Fruit fly (Drosophila melanogaster): ENCODE measurements around the gene scny.

Gene scny

DNA sequence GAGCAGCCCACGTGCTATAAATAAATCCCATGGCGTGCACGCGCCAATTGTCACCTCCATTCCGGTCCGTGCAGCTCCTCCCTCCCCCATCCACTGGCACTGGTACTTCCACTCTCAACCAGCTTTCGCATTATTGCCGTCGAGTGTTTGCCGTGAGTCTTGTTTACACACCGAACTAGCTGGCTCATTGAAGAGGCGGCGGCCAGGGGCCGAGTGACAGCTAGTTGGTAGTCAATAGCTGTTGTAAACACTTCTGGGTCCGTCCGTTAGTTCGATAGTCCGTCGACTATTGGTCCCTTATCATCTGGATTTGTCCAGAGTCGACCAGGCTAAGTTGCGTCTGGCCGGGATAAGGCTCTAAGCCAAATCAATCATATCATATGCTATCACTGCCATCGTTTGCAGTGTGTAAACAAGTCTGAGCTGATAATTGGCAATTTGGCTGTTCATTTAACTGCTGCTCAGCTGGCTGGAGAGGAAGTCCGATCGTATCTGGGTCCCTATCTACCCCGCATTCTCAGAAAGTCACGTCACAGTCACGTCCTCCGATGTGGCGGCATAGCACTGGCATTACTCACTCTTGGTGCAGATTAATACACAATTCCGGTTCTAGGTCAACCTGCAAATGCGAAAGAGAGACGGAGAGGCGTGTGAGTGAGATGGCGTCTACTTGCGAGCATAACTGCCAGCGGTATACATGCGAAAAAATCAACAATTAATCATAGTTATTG lies 38.7 kb downstream of the scny start (continued):
- no peak for TF ChIP-seq svp (GFP tag)
- TF ChIP-seq CG10669 (GFP tag; optimal IDR thresholded peaks at IDR 0.05), result no peak
- no peak for TF ChIP-seq CG6854 (GFP tag; optimal IDR thresholded peaks at IDR 0.05)
- no peak for TF ChIP-seq CG10631 (GFP tag; optimal IDR thresholded peaks at IDR 0.05)
- TF ChIP-seq lz (GFP tag; optimal IDR thresholded peaks at IDR 0.05), result no peak
- TF ChIP-seq Eip78C (GFP tag), result peak; percentile 2
- TF ChIP-seq CG6163 (GFP tag; IDR thresholded peaks at IDR 0.05), result 0 out of 3 replicates have a peak, but pooled peaks have one; percentile 46
- TF ChIP-seq Hr39 (GFP tag; optimal IDR thresholded peaks at IDR 0.05), result no peak
- no peak for TF ChIP-seq Blimp-1 (GFP tag; optimal IDR thresholded peaks at IDR 0.05)
- no peak for TF ChIP-seq CG8319 (GFP tag; optimal IDR thresholded peaks at IDR 0.05)
- TF ChIP-seq CG6792 (GFP tag; optimal IDR thresholded peaks at IDR 0.05), result no peak
- no peak for TF ChIP-seq CG11902 (GFP tag; optimal IDR thresholded peaks at IDR 0.05)
- TF ChIP-seq vri (GFP tag; optimal IDR thresholded peaks at IDR 0.05), result no peak
- no peak for TF ChIP-seq pdm3 (GFP tag; optimal IDR thresholded peaks at IDR 0.05)
- no peak for TF ChIP-seq CG8632 (GFP tag; optimal IDR thresholded peaks at IDR 0.05)
- no peak for TF ChIP-seq Hr4 (GFP tag; optimal IDR thresholded peaks at IDR 0.05)
- no peak for TF ChIP-seq salr (GFP tag; optimal IDR thresholded peaks at IDR 0.05)
- no peak for TF ChIP-seq OdsH (GFP tag; optimal IDR thresholded peaks at IDR 0.05)
- no peak for TF ChIP-seq Ets96B (tag; optimal IDR thresholded peaks at IDR 0.05)
- no peak for TF ChIP-seq topi (GFP tag; optimal IDR thresholded peaks at IDR 0.05)
- TF ChIP-seq Sox14 (GFP tag; optimal IDR thresholded peaks at IDR 0.05), result no peak
- TF ChIP-seq net (GFP tag; optimal IDR thresholded peaks at IDR 0.05), result peak; percentile 34
- TF ChIP-seq Hr38 (GFP tag; optimal IDR thresholded peaks at IDR 0.05), result peak; percentile 54
- TF ChIP-seq CG32006 (GFP tag; optimal IDR thresholded peaks at IDR 0.05), result peak; percentile 2
- TF ChIP-seq Met (GFP tag; optimal IDR thresholded peaks at IDR 0.05), result no peak
- TF ChIP-seq spab (GFP tag; optimal IDR thresholded peaks at IDR 0.05), result peak; percentile 44
- no peak for TF ChIP-seq acj6 (GFP tag; optimal IDR thresholded peaks at IDR 0.05)
- TF ChIP-seq CG3032 (tag; optimal IDR thresholded peaks at IDR 0.05), result no peak

DNA sequence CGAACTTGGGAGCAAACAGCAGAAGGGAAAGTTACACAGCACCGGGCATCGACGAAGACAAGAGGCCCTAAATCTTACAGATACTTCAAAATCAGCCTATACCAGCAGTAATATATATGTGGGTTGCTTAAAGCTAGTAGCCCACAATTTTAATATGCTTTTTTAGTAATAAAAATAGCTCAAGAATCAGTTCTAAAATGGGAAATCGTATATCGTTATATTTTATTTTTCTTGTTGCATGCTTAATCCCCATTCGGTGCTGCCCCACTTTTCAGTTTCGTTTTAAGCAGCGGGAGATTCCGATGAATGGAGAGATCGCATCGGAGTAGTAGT lies 39.3 kb downstream of the scny start:
- peak; percentile 85 for TF ChIP-seq CG10669 (GFP tag; optimal IDR thresholded peaks at IDR 0.05)
- peak; percentile 82 for TF ChIP-seq fd59A (GFP tag; optimal IDR thresholded peaks at IDR 0.05)
- TF ChIP-seq fd85E (GFP tag; optimal IDR thresholded peaks at IDR 0.05), result peak; percentile 58
- peak; percentile 84 for TF ChIP-seq CG3032 (tag; optimal IDR thresholded peaks at IDR 0.05)
- peak; percentile 65 for TF ChIP-seq Lpt (GFP tag; optimal IDR thresholded peaks at IDR 0.05)
- TF ChIP-seq Gug (GFP tag; IDR thresholded peaks at IDR 0.05), result peak; percentile 57
- TF ChIP-seq CG1621 (tag; optimal IDR thresholded peaks at IDR 0.05), result peak; percentile 70
- peak; percentile 73 for TF ChIP-seq CG8319 (GFP tag; optimal IDR thresholded peaks at IDR 0.05)
- TF ChIP-seq dac (GFP tag; optimal IDR thresholded peaks at IDR 0.05), result peak; percentile 72
- peak; percentile 82 for TF ChIP-seq CG15336 (GFP tag; IDR thresholded peaks at IDR 0.05)
- TF ChIP-seq CG6854 (GFP tag; optimal IDR thresholded peaks at IDR 0.05), result no peak
- TF ChIP-seq CG7368 (GFP tag; optimal IDR thresholded peaks at IDR 0.05), result peak; percentile 67
- TF ChIP-seq CG16779 (tag; optimal IDR thresholded peaks at IDR 0.05), result peak; percentile 56
- peak; percentile 72 for TF ChIP-seq CG6163 (GFP tag; IDR thresholded peaks at IDR 0.05)
- TF ChIP-seq OdsH (GFP tag; optimal IDR thresholded peaks at IDR 0.05), result peak; percentile 86
- peak; percentile 66 for TF ChIP-seq CG11902 (GFP tag; optimal IDR thresholded peaks at IDR 0.05)
- peak; percentile 71 to 84 for TF ChIP-seq ss (GFP tag; optimal IDR thresholded peaks at IDR 0.05)
- peak; percentile 83 for TF ChIP-seq Sox15 (GFP tag; optimal IDR thresholded peaks at IDR 0.05)
- peak; percentile 35 for TF ChIP-seq Blimp-1 (GFP tag; optimal IDR thresholded peaks at IDR 0.05)
- TF ChIP-seq esn (GFP tag; optimal IDR thresholded peaks at IDR 0.05), result peak; percentile 72
- peak; percentile 83 for TF ChIP-seq CG3919 (GFP tag; optimal IDR thresholded peaks at IDR 0.05)
- TF ChIP-seq pdm3 (GFP tag; optimal IDR thresholded peaks at IDR 0.05), result peak; percentile 83
- TF ChIP-seq Ets21C (GFP tag; optimal IDR thresholded peaks at IDR 0.05), result peak; percentile 46
- TF ChIP-seq Hr38 (GFP tag; optimal IDR thresholded peaks at IDR 0.05), result no peak
- peak; percentile 81 for TF ChIP-seq CG6792 (GFP tag; optimal IDR thresholded peaks at IDR 0.05)
- peak; percentile 80 for TF ChIP-seq CG11762 (GFP tag; optimal IDR thresholded peaks at IDR 0.05; ENCODE audit: insufficient read depth)
- TF ChIP-seq acj6 (GFP tag; optimal IDR thresholded peaks at IDR 0.05), result peak; percentile 87
- TF ChIP-seq svp (GFP tag), result peak; percentile 82
- TF ChIP-seq CG31627 (GFP tag; optimal IDR thresholded peaks at IDR 0.05), result peak; percentile 61
- peak; percentile 94 for TF ChIP-seq CG32006 (GFP tag; optimal IDR thresholded peaks at IDR 0.05)
- TF ChIP-seq eg (GFP tag; IDR thresholded peaks at IDR 0.05), result peak; percentile 79
- TF ChIP-seq vri (GFP tag; optimal IDR thresholded peaks at IDR 0.05), result no peak
- peak; percentile 63 for TF ChIP-seq CG9139 (GFP tag; optimal IDR thresholded peaks at IDR 0.05)
- peak; percentile 49 for TF ChIP-seq Sox102F (GFP tag; optimal IDR thresholded peaks at IDR 0.05)
- TF ChIP-seq cyc (GFP tag; optimal IDR thresholded peaks at IDR 0.05), result peak; percentile 67

Data from whole organism, prepupa.